Worm (Caenorhabditis elegans) whole organism, L1 larva: ENCODE measurements around the gene gcn-2.

Experiments used
- ama-1 ChIP-seq: fragments of 150-350 bp; optimal IDR thresholded peaks from 2 replicates; lab custom pipeline; 2014
- fos-1 ChIP-seq: fragments of 150-350 bp; optimal IDR thresholded peaks from 2 replicates; lab custom pipeline; 2014; ENCODE audit warnings: missing biosample characterization, missing genetic modification characterization
- lin-15B ChIP-seq: fragments of 150-350 bp; sonication (generic microtip); optimal IDR thresholded peaks from 3 replicates; lab custom pipeline; 2014; ENCODE audit warnings: missing biosample characterization, missing genetic modification characterization
- mdl-1 ChIP-seq, 2 experiments: fragments of 150-350 bp; optimal IDR thresholded peaks; 2 replicates each; lab custom pipeline; 2014 to 2017; ENCODE audit warnings: missing biosample characterization in 2 of 2, missing genetic modification characterization in 2 of 2, inconsistent platforms in 1 of 2
- nhr-12 ChIP-seq: sonication (generic microtip); optimal IDR thresholded peaks from 2 replicates; lab custom pipeline; 2017; ENCODE audit warnings: missing biosample characterization, missing genetic modification characterization

DNA sequence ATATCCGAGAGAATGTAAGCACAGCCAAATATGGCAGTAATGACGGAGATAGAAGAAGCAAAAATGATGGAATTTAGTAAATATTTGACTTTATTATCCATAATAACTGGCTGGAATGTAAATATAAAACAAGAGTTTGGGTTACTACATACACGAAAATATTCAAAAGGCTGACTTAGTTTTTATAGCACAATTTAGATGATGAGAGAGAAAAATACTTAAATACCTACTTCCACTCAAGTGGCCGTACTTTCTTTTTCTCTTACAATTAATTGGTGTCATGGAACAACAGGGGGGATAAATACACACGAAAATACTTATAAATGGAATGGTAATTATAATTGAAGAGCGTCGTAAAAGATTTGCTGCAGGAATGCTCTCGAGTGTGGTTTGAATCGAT is 14.2 kb downstream of the gcn-2 start, which contains the start of gene col-86:
- no peak for TF ChIP-seq lin-15B
- TF ChIP-seq fos-1 (tag; lab: Kevin White, UChicago), result no peak
- TF ChIP-seq mdl-1 (tag; optimal IDR thresholded peaks at IDR 0.05; lab: Kevin White, UChicago), result no peak
- no peak for TF ChIP-seq ama-1
- TF ChIP-seq nhr-12 (tag; lab: Kevin White, UChicago), result no peak
